Fruit fly (Drosophila melanogaster) whole organism, embryonic: ENCODE data around the gene elgi.

ENCODE experiments used
- Aef1 ChIP-seq: fragments of 200-800 bp; sonication (Bioruptor generic); IDR thresholded peaks from 3 replicates; pipeline ENCODE4 v1.3.6; 2022; ENCODE audit warnings: missing biosample characterization, missing genetic modification characterization
- CG10267 ChIP-seq: fragments of 200-800 bp; sonication (Bioruptor generic); optimal IDR thresholded peaks from 2 replicates; lab custom pipeline; 2018; ENCODE audit warnings: missing biosample characterization, mild to moderate bottlenecking, missing genetic modification characterization, moderate library complexity
- CG10979 ChIP-seq: fragments of 200-800 bp; sonication (Bioruptor generic); optimal IDR thresholded peaks from 2 replicates; lab custom pipeline; 2018; ENCODE audit warnings: missing biosample characterization, mild to moderate bottlenecking, missing genetic modification characterization, moderate library complexity
- CG11093 ChIP-seq: fragments of 200-800 bp; sonication (Bioruptor generic); IDR thresholded peaks from 3 replicates; pipeline ENCODE4 v1.3.6; 2022; ENCODE audit warnings: missing biosample characterization, missing genetic modification characterization
- CG12942 ChIP-seq: fragments of 200-800 bp; sonication (Bioruptor generic); optimal IDR thresholded peaks from 3 replicates; lab custom pipeline; 2016; ENCODE audit warnings: missing biosample characterization, missing genetic modification characterization
- CG13424 ChIP-seq: fragments of 200-800 bp; sonication (Bioruptor generic); optimal IDR thresholded peaks from 2 replicates; lab custom pipeline; 2019; ENCODE audit warnings: missing biosample characterization, mild to moderate bottlenecking, missing genetic modification characterization, moderate library complexity
- CG15514 ChIP-seq: fragments of 200-800 bp; sonication (Bioruptor generic); optimal IDR thresholded peaks from 3 replicates; lab custom pipeline; 2017; ENCODE audit warnings: missing biosample characterization, missing genetic modification characterization, mild to moderate bottlenecking, moderate library complexity, missing genetic modification reagents
- CG16779 ChIP-seq: fragments of 200-800 bp; sonication (Bioruptor generic); IDR thresholded peaks from 2 replicates; pipeline ENCODE4 v1.3.6; 2022; ENCODE audit warnings: missing biosample characterization, missing genetic modification characterization
- CG18011 ChIP-seq: fragments of 200-800 bp; sonication (Bioruptor generic); optimal IDR thresholded peaks from 2 replicates; lab custom pipeline; 2017; ENCODE audit warnings: missing biosample characterization, missing genetic modification characterization, mild to moderate bottlenecking, moderate library complexity, missing genotype
- CG2712 ChIP-seq: fragments of 200-800 bp; optimal IDR thresholded peaks from 3 replicates; lab custom pipeline; 2019; ENCODE audit warnings: missing biosample characterization, mild to moderate bottlenecking, missing genetic modification characterization, moderate library complexity
- CG30020 ChIP-seq: fragments of 200-800 bp; optimal IDR thresholded peaks from 2 replicates; lab custom pipeline; 2019; ENCODE audit warnings: missing biosample characterization, mild to moderate bottlenecking, missing genetic modification characterization, moderate library complexity
- CG42726 ChIP-seq: fragments of 200-800 bp; sonication (Bioruptor generic); IDR thresholded peaks from 2 replicates; pipeline ENCODE4 v1.3.6; 2022; ENCODE audit warnings: missing biosample characterization, missing genetic modification characterization; ENCODE audit not compliant: partially characterized antibody
- CG6791 ChIP-seq: fragments of 200-800 bp; sonication (Bioruptor generic); IDR thresholded peaks from 3 replicates; pipeline ENCODE4 v1.3.6; 2022; ENCODE audit warnings: missing biosample characterization, missing genetic modification characterization; ENCODE audit not compliant: partially characterized antibody
- CG7987 ChIP-seq: fragments of 200-800 bp; sonication (Bioruptor generic); optimal IDR thresholded peaks from 2 replicates; lab custom pipeline; 2018; ENCODE audit warnings: missing biosample characterization, mild to moderate bottlenecking, missing genetic modification characterization, moderate library complexity
- CG8765 ChIP-seq: fragments of 200-800 bp; sonication (Bioruptor generic); IDR thresholded peaks from 2 replicates; pipeline ENCODE4 v1.3.6; 2022; ENCODE audit warnings: missing biosample characterization, missing genetic modification characterization
- CHES-1-like ChIP-seq: fragments of 200-800 bp; sonication (Bioruptor generic); optimal IDR thresholded peaks from 2 replicates; lab custom pipeline; 2016; ENCODE audit warnings: missing biosample characterization, missing genetic modification characterization
- CTCF ChIP-seq: fragments of 200-800 bp; sonication (Bioruptor generic); optimal IDR thresholded peaks from 2 replicates; lab custom pipeline; 2017; ENCODE audit warnings: missing biosample characterization, mild to moderate bottlenecking, missing genetic modification characterization, moderate library complexity
- D ChIP-seq, 2 experiments: fragments of 200-800 bp in 1 of 2; fragments of >200 bp in 1 of 2; sonication (Bioruptor generic) in 1 of 2; optimal IDR thresholded peaks; 2 replicates in 1 of 2; 3 replicates in 1 of 2; lab custom pipeline; 2017; ENCODE audit warnings: mild to moderate bottlenecking in 1 of 2, missing biosample characterization in 1 of 2, missing genetic modification characterization in 1 of 2, missing genetic modification reagents in 1 of 2
- D19B ChIP-seq: fragments of 200-800 bp; sonication (Bioruptor generic); optimal IDR thresholded peaks from 2 replicates; lab custom pipeline; 2017; ENCODE audit warnings: missing biosample characterization, mild to moderate bottlenecking, missing genetic modification characterization
- Deaf1 ChIP-seq: fragments of 200-800 bp; optimal IDR thresholded peaks from 3 replicates; lab custom pipeline; 2019; ENCODE audit warnings: missing biosample characterization, mild to moderate bottlenecking, missing genetic modification characterization, moderate library complexity
- Dek ChIP-seq: fragments of 200-800 bp; sonication (Bioruptor generic); optimal IDR thresholded peaks from 3 replicates; lab custom pipeline; 2019; ENCODE audit warnings: missing biosample characterization, mild to moderate bottlenecking, missing genetic modification characterization, moderate library complexity
- Dip3 ChIP-seq: fragments of 200-800 bp; sonication (Bioruptor generic); optimal IDR thresholded peaks from 3 replicates; lab custom pipeline; 2016; ENCODE audit warnings: missing biosample characterization, missing genetic modification characterization
- ERR ChIP-seq: fragments of 200-800 bp; sonication (Bioruptor generic); optimal IDR thresholded peaks from 2 replicates; lab custom pipeline; 2016; ENCODE audit warnings: missing biosample characterization, missing genetic modification characterization
- GATAe ChIP-seq: fragments of 200-800 bp; sonication (Bioruptor generic); conservative IDR thresholded peaks from 2 replicates; pipeline ENCODE4 v1.3.6; 2022; ENCODE audit warnings: missing biosample characterization, missing genetic modification characterization
- Gug ChIP-seq: fragments of 200-800 bp; sonication (Bioruptor generic); IDR thresholded peaks from 4 replicates; pipeline ENCODE4 v1.3.6; 2022; ENCODE audit warnings: missing biosample characterization, missing genetic modification characterization
- HHEX ChIP-seq: fragments of 200-800 bp; sonication (Bioruptor generic); optimal IDR thresholded peaks from 3 replicates; lab custom pipeline; 2017; ENCODE audit warnings: missing biosample characterization, mild to moderate bottlenecking, missing genetic modification characterization, missing genetic modification reagents
- HmgD ChIP-seq: fragments of 200-800 bp; sonication (Bioruptor generic); optimal IDR thresholded peaks from 3 replicates; lab custom pipeline; 2016; ENCODE audit warnings: missing biosample characterization, missing genetic modification characterization
- Hr51 ChIP-seq, 2 experiments: fragments of 200-800 bp; sonication (Bioruptor generic); optimal IDR thresholded peaks; 2 replicates in 1 of 2; 3 replicates in 1 of 2; lab custom pipeline; 2016 to 2018; ENCODE audit warnings: missing biosample characterization in 2 of 2, missing genetic modification characterization in 2 of 2, mild to moderate bottlenecking in 1 of 2, moderate library complexity in 1 of 2
- Lhr ChIP-seq: fragments of 200-800 bp; sonication (Bioruptor generic); optimal IDR thresholded peaks from 3 replicates; lab custom pipeline; 2017; ENCODE audit warnings: mild to moderate bottlenecking, missing biosample characterization, missing genetic modification reagents, missing genetic modification characterization
- Lpt ChIP-seq: fragments of >200 bp; optimal IDR thresholded peaks from 2 replicates; lab custom pipeline; 2018; ENCODE audit warnings: missing biosample characterization, missing genetic modification characterization
- Six4 ChIP-seq: fragments of 200-800 bp; sonication (Bioruptor generic); optimal IDR thresholded peaks from 2 replicates; lab custom pipeline; 2016; ENCODE audit warnings: missing biosample characterization, missing genetic modification characterization
- Trl ChIP-seq, 3 experiments: fragments of >200 bp in 2 of 3; fragments of 200-800 bp in 1 of 3; sonication (Bioruptor generic) in 1 of 3; optimal IDR thresholded peaks; 2 replicates in 1 of 3; 3 replicates in 2 of 3; lab custom pipeline; 2016 to 2017; ENCODE audit warnings: missing biosample characterization in 1 of 3, missing genetic modification characterization in 1 of 3
- Usf ChIP-seq: fragments of 200-800 bp; sonication (Bioruptor generic); optimal IDR thresholded peaks from 2 replicates; lab custom pipeline; 2017; ENCODE audit warnings: missing genotype, missing biosample characterization, missing genetic modification characterization
- bbx ChIP-seq: fragments of 200-800 bp; sonication (Bioruptor generic); IDR thresholded peaks from 2 replicates; pipeline ENCODE4 v1.3.6; 2022; ENCODE audit warnings: missing biosample characterization, missing genetic modification characterization; ENCODE audit not compliant: partially characterized antibody
- cwo ChIP-seq: fragments of 200-800 bp; sonication (Bioruptor generic); optimal IDR thresholded peaks from 3 replicates; lab custom pipeline; 2017; ENCODE audit warnings: missing biosample characterization, missing genetic modification characterization, mild to moderate bottlenecking, moderate library complexity, missing genetic modification reagents
- dm ChIP-seq: fragments of 200-800 bp; sonication (Bioruptor generic); optimal IDR thresholded peaks from 3 replicates; lab custom pipeline; 2016; ENCODE audit warnings: missing biosample characterization, missing genetic modification characterization
- dpn ChIP-seq, 2 experiments: fragments of 200-800 bp; sonication (Bioruptor generic); optimal IDR thresholded peaks; 3 replicates each; lab custom pipeline; 2016; ENCODE audit warnings: missing biosample characterization in 2 of 2, missing genetic modification characterization in 2 of 2
- fu2 ChIP-seq: fragments of 200-800 bp; sonication (Bioruptor generic); optimal IDR thresholded peaks from 2 replicates; lab custom pipeline; 2016; ENCODE audit warnings: missing biosample characterization, missing genetic modification characterization
- inv ChIP-seq: fragments of 200-800 bp; sonication (Bioruptor generic); IDR thresholded peaks from 2 replicates; pipeline ENCODE4 v1.3.6; 2022; ENCODE audit warnings: missing biosample characterization, missing genetic modification characterization; ENCODE audit not compliant: partially characterized antibody
- lola ChIP-seq, 3 experiments: fragments of >200 bp in 2 of 3; fragments of 200-800 bp in 1 of 3; sonication (Bioruptor generic) in 1 of 3; optimal IDR thresholded peaks; 2 replicates each; lab custom pipeline; 2017 to 2019; ENCODE audit warnings: missing biosample characterization in 3 of 3, missing genetic modification characterization in 3 of 3, mild to moderate bottlenecking in 1 of 3, moderate library complexity in 1 of 3
- nom ChIP-seq: fragments of 200-800 bp; sonication (Bioruptor generic); optimal IDR thresholded peaks from 2 replicates; lab custom pipeline; 2017; ENCODE audit warnings: missing biosample characterization, missing genetic modification characterization, mild to moderate bottlenecking, moderate library complexity, missing genetic modification reagents
- pum ChIP-seq: fragments of 200-800 bp; sonication (Bioruptor generic); optimal IDR thresholded peaks from 2 replicates; lab custom pipeline; 2016; ENCODE audit warnings: missing biosample characterization, missing genetic modification characterization
- ranshi ChIP-seq: fragments of 200-800 bp; sonication (Bioruptor generic); IDR thresholded peaks from 2 replicates; pipeline ENCODE4 v1.3.6; 2022; ENCODE audit warnings: missing biosample characterization, missing genetic modification characterization
- sens-2 ChIP-seq: fragments of 200-800 bp; sonication (Bioruptor generic); IDR thresholded peaks from 2 replicates; pipeline ENCODE4 v1.3.6; 2022; ENCODE audit warnings: missing biosample characterization, missing genetic modification characterization
- sqz ChIP-seq: fragments of 200-800 bp; sonication (Bioruptor generic); optimal IDR thresholded peaks from 3 replicates; lab custom pipeline; 2018; ENCODE audit warnings: missing biosample characterization, mild to moderate bottlenecking, missing genetic modification characterization
- stwl ChIP-seq: fragments of 200-800 bp; sonication (Bioruptor generic); optimal IDR thresholded peaks from 3 replicates; lab custom pipeline; 2018; ENCODE audit warnings: missing biosample characterization, mild to moderate bottlenecking, missing genetic modification characterization, moderate library complexity
- zfh1 ChIP-seq: fragments of 200-800 bp; sonication (Bioruptor generic); IDR thresholded peaks from 3 replicates; pipeline ENCODE4 v1.3.6; 2022; ENCODE audit warnings: missing biosample characterization, missing genetic modification characterization

The elgi gene

DNA sequence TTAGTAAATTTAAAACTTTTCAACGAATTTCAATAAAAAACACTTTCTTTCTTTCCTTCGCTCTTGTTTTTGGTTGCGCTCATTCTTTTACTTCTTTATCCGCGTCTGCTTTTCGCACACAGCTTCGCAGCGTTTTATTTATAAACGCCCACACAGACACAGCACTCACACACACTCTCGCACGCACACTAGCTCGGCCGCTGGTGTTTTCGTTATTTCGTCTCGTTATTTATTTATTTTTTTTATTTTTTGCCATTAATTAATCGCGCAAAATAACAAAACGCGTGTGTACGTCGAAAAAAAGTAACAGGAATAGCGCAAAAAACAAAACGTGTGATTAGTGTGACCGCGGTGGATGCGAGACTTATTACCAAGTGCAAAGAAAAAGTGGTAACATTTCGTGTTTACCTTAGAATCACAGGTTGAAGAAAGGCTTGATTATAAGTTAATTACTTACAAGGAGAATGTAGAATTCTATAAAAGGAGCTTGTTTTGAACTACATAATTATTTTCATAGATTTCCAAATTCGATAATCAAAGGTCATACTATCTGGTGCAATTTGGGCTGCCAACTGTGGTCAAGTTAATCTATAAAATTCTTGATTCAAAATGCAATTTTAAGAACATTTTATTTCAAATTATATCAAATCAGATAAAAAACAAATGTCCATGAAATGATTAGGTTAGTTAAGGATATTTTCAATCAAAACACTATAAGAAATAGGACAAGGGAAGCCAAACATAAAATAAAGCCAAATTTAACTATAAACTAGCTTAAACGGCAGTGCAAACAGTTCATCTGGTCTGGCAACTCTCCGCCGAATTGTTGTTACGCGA is 48.3 kb downstream of the elgi start, which contains the start of the genes hzg and mRpS31 (continued):
- TF ChIP-seq Trl (optimal IDR thresholded peaks at IDR 0.05; lab: Kevin White, UChicago) (no peak), Trl (GFP tag; optimal IDR thresholded peaks at IDR 0.05; lab: Kevin White, UChicago) (peak; percentile 63), CG7987 (GFP tag; lab: Kevin White, UChicago) (no peak), inv (GFP tag; lab: Robert Waterston, UW) (no peak), CG11093 (no peak), Deaf1 (tag; lab: Kevin White, UChicago) (peak; percentile 25), CG16779 (no peak), stwl (tag; lab: Kevin White, UChicago) (peak; percentile 37), GATAe (GFP tag; lab: Robert Waterston, UW) (no peak), CHES-1-like (GFP tag; lab: Kevin White, UChicago) (peak; percentile 20), sqz (GFP tag; lab: Kevin White, UChicago) (peak; percentile 65), Lhr (peak; percentile 55), CG13424 (tag; lab: Kevin White, UChicago) (peak; percentile 65), D (optimal IDR thresholded peaks at IDR 0.05; lab: Kevin White, UChicago) (no peak), D (GFP tag; optimal IDR thresholded peaks at IDR 0.05; lab: Kevin White, UChicago) (peak; percentile 26), CG10267 (tag; lab: Kevin White, UChicago) (peak; percentile 67), Aef1 (GFP tag; lab: Robert Waterston, UW) (no peak), cwo (GFP tag; lab: Kevin White, UChicago) (no peak), ranshi (GFP tag; lab: Robert Waterston, UW) (peak; percentile 65; the same call in 1 of the 2 replicates), dm (peak; percentile 38), sens-2 (GFP tag; lab: Robert Waterston, UW) (no peak), Usf (GFP tag; lab: Kevin White, UChicago) (no peak), Lpt (GFP tag; lab: Kevin White, UChicago) (no peak), Gug (GFP tag; lab: Robert Waterston, UW) (peak; percentile 19; the same call in 1 of the 4 replicates), HmgD (GFP tag; lab: Kevin White, UChicago) (no peak), bbx (GFP tag; lab: Robert Waterston, UW) (0 out of 2 replicates have a peak, but pooled peaks have one; percentile 12), CG30020 (tag; lab: Kevin White, UChicago) (peak; percentile 57), CG6791 (GFP tag; lab: Robert Waterston, UW) (no peak; the same call in 2 of the 3 replicates), CG42726 (GFP tag; lab: Robert Waterston, UW) (no peak; the same call in 1 of the 2 replicates), fu2 (GFP tag; lab: Kevin White, UChicago) (peak; percentile 32), Six4 (GFP tag; lab: Kevin White, UChicago) (peak; percentile 52), HHEX (GFP tag; lab: Kevin White, UChicago) (no peak), D19B (no peak), lola (GFP tag; optimal IDR thresholded peaks at IDR 0.05; lab: Kevin White, UChicago) (peak in 1 of 3 experiments; percentile 53), dpn (GFP tag; optimal IDR thresholded peaks at IDR 0.05; lab: Kevin White, UChicago) (peak; percentile 46 to 65), nom (peak; percentile 88), Dek (peak; percentile 23), CG12942 (GFP tag; lab: Kevin White, UChicago) (peak; percentile 45), Dip3 (GFP tag; lab: Kevin White, UChicago) (peak; percentile 20), pum (peak; percentile 54), CG2712 (tag; lab: Kevin White, UChicago) (peak; percentile 74), zfh1 (GFP tag; lab: Robert Waterston, UW) (peak; percentile 39; the same call in 1 of the 3 replicates), CG8765 (GFP tag; lab: Robert Waterston, UW) (no peak), Hr51 (GFP tag; optimal IDR thresholded peaks at IDR 0.05; lab: Kevin White, UChicago) (peak in 1 of 2 experiments; percentile 57), CTCF (GFP tag; lab: Kevin White, UChicago) (no peak), CG18011 (GFP tag; lab: Kevin White, UChicago) (no peak), ERR (GFP tag; lab: Kevin White, UChicago) (no peak), CG15514 (GFP tag; lab: Kevin White, UChicago) (peak; percentile 41), CG10979 (peak; percentile 40)
